Worm (Caenorhabditis elegans): ENCODE results near the gene nhr-114.

- TF ChIP-seq ceh-16 (tag; optimal IDR thresholded peaks at IDR 0.05) (no peak), unc-62 (GFP tag; optimal IDR thresholded peaks at IDR 0.05) (no peak), mdl-1 (tag; optimal IDR thresholded peaks at IDR 0.05) (no peak), nhr-10 (tag; optimal IDR thresholded peaks at IDR 0.05) (no peak), skn-1 (tag; optimal IDR thresholded peaks at IDR 0.05) (no peak), ztf-11 (tag; optimal IDR thresholded peaks at IDR 0.05) (no peak), lin-13 (GFP tag; optimal IDR thresholded peaks at IDR 0.05) (no peak), ceh-82 (tag; optimal IDR thresholded peaks at IDR 0.05) (no peak), aly-2 (tag; optimal IDR thresholded peaks at IDR 0.05) (no peak), snpc-4 (tag; optimal IDR thresholded peaks at IDR 0.05) (no peak), ama-1 (optimal IDR thresholded peaks at IDR 0.05) (no peak), nhr-77 (tag; optimal IDR thresholded peaks at IDR 0.05) (no peak), lin-11 (tag; optimal IDR thresholded peaks at IDR 0.05) (no peak)
Observed at ce11 chrV:4162922-4163321, 24.1 kb upstream of the nhr-114 start, which contains the start of gene Y45G5AM.4.
